Fruit fly (Drosophila melanogaster): Measurements from ENCODE around the gene Usp32.

Usp32 gene

DNA sequence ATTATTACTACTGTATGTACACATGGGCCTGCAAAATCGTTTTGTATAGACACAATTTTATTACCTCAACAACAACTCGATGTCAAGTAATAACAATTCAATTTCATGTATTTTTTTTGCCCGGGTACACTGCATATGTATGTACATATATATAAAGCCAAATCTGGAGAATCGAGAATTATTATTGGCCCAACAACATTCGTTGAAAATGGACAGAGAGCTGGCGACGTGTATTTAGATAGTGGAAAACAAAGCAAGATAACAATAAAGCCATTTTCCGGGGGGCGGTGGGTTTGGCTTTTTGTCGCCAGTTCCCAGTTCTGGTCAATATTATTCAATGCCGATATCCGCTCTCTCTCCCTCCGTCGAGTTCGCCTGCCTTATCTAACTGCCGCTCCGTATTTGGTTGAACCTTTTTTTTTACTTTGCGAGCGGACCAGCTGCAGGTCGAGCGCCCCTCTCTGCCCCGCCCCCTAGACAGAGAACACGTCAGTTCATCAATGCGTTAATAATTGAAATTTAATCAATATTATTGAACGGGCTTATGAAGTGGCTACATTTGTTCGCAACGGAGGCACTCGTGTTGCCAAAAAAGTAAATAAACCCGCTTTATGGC is 58.9 kb downstream of the Usp32 start:
- TF ChIP-seq GATAe (GFP tag; conservative IDR thresholded peaks at IDR 0.05) (peak; percentile 56; the same call in 1 of the 2 replicates), hkb (optimal IDR thresholded peaks at IDR 0.05) (no peak), hkb (GFP tag; IDR thresholded peaks at IDR 0.05) (0 out of 2 replicates have a peak, but pooled peaks have one; percentile 10), CG7987 (GFP tag; optimal IDR thresholded peaks at IDR 0.05) (peak; percentile 2), Neu2 (GFP tag; optimal IDR thresholded peaks at IDR 0.05; ENCODE audit: borderline replicate concordance) (no peak), crol (GFP tag; IDR thresholded peaks at IDR 0.05) (peak; percentile 88), CG17361 (GFP tag; IDR thresholded peaks at IDR 0.05) (0 out of 3 replicates have a peak, but pooled peaks have one; percentile 6), Hr78 (GFP tag; optimal IDR thresholded peaks at IDR 0.05) (peak in 1 of 2 experiments; percentile 27), CG13894 (tag; optimal IDR thresholded peaks at IDR 0.05) (peak; percentile 24), CG14441 (GFP tag; IDR thresholded peaks at IDR 0.05) (peak; percentile 33; the same call in 1 of the 2 replicates), sug (tag; optimal IDR thresholded peaks at IDR 0.05) (peak; percentile 72), Bgb (GFP tag; IDR thresholded peaks at IDR 0.05; ENCODE audit: partially characterized antibody) (0 out of 2 replicates have a peak, but pooled peaks have one; percentile 7), chinmo (GFP tag; IDR thresholded peaks at IDR 0.05; ENCODE audit: partially characterized antibody) (peak; percentile 81; the same call in 2 of the 4 replicates), ems (GFP tag; optimal IDR thresholded peaks at IDR 0.05) (no peak), Xbp1 (GFP tag; optimal IDR thresholded peaks at IDR 0.05) (peak; percentile 26), Pdp1 (GFP tag; optimal IDR thresholded peaks at IDR 0.05) (peak in 1 of 2 experiments; percentile 81), mirr (GFP tag; optimal IDR thresholded peaks at IDR 0.05) (peak; percentile 96), Med (GFP tag) (peak; percentile 74), CG32532 (GFP tag; IDR thresholded peaks at IDR 0.05) (peak; percentile 31; the same call in 1 of the 2 replicates), HLH54F (GFP tag; optimal IDR thresholded peaks at IDR 0.05) (no peak), nom (GFP tag; optimal IDR thresholded peaks at IDR 0.05) (no peak), CG16815 (GFP tag; optimal IDR thresholded peaks at IDR 0.05) (no peak), CG8281 (tag; optimal IDR thresholded peaks at IDR 0.05) (peak; percentile 99), HmgZ (tag; optimal IDR thresholded peaks at IDR 0.05) (peak; percentile 53), CG2120 (GFP tag; optimal IDR thresholded peaks at IDR 0.05) (peak; percentile 21), lab (GFP tag; optimal IDR thresholded peaks at IDR 0.05) (peak; percentile 64), exex (tag; optimal IDR thresholded peaks at IDR 0.05) (peak; percentile 99), CG11504 (tag; optimal IDR thresholded peaks at IDR 0.05) (peak; percentile 56), ERR (GFP tag; optimal IDR thresholded peaks at IDR 0.05) (no peak), CG18599 (GFP tag; optimal IDR thresholded peaks at IDR 0.05) (peak; percentile 12), sqz (GFP tag; optimal IDR thresholded peaks at IDR 0.05) (peak; percentile 65), CG10431 (GFP tag; optimal IDR thresholded peaks at IDR 0.05) (peak; percentile 23), hbn (GFP tag; IDR thresholded peaks at IDR 0.05; ENCODE audit: partially characterized antibody) (no peak), Hey (tag; optimal IDR thresholded peaks at IDR 0.05) (peak; percentile 25), Trl (optimal IDR thresholded peaks at IDR 0.05) (peak; percentile 21 to 36), Trl (GFP tag; optimal IDR thresholded peaks at IDR 0.05) (no peak)

All from whole organism, embryonic.